Worm (Caenorhabditis elegans) whole organism, L4 larva: ENCODE measurements around the gene C18G1.9.

ENCODE experiments used
- D1046.2 ChIP-seq: fragments of 200-800 bp; sonication (Bioruptor generic); IDR thresholded peaks from 2 replicates; pipeline ENCODE4 v1.3.6; 2022; ENCODE audit warnings: missing genetic modification characterization, missing compliant biosample characterization
- F10B5.3 ChIP-seq: sonication (generic microtip); optimal IDR thresholded peaks from 2 replicates; lab custom pipeline; 2016; ENCODE audit warnings: mild to moderate bottlenecking, missing genetic modification characterization, missing compliant biosample characterization
- F26F4.8 ChIP-seq: fragments of 200-800 bp; sonication (Bioruptor generic); conservative IDR thresholded peaks from 2 replicates; pipeline ENCODE4 v1.3.6; 2022; ENCODE audit warnings: missing genetic modification characterization, missing compliant biosample characterization
- F44E2.7 ChIP-seq: fragments of 200-800 bp; sonication (Bioruptor generic); IDR thresholded peaks from 2 replicates; pipeline ENCODE4 v2.1.2; 2022; ENCODE audit warnings: missing genetic modification characterization, missing compliant biosample characterization
- R02D3.7 ChIP-seq: fragments of 150-350 bp; sonication (generic microtip); optimal IDR thresholded peaks from 3 replicates; lab custom pipeline; 2014; ENCODE audit warnings: missing biosample characterization, missing genetic modification characterization
- T26A8.4 ChIP-seq: fragments of 200-800 bp; sonication (Bioruptor generic); IDR thresholded peaks from 2 replicates; pipeline ENCODE4 v1.3.6; 2022; ENCODE audit warnings: missing genetic modification characterization, missing compliant biosample characterization
- Y5F2A.4 ChIP-seq: fragments of 200-800 bp; sonication (Bioruptor generic); optimal IDR thresholded peaks from 2 replicates; lab custom pipeline; 2018; ENCODE audit warnings: mild to moderate bottlenecking, missing genetic modification characterization, missing compliant biosample characterization
- ZK546.5 ChIP-seq, 2 experiments: sonication (generic microtip); optimal IDR thresholded peaks; 2 replicates each; lab custom pipeline; 2017; ENCODE audit warnings: missing biosample characterization in 2 of 2, missing genetic modification characterization in 2 of 2
- aha-1 ChIP-seq: fragments of 150-350 bp; peaks from one replicate; lab custom pipeline; 2014; ENCODE audit warnings: missing biosample characterization, missing genetic modification characterization
- ama-1 ChIP-seq: fragments of 150-350 bp; optimal IDR thresholded peaks from 2 replicates; lab custom pipeline; 2014; ENCODE audit warnings: inconsistent platforms, mixed read lengths
- ceh-28 ChIP-seq: fragments of 150-350 bp; optimal IDR thresholded peaks from 2 replicates; lab custom pipeline; 2014; ENCODE audit warnings: missing biosample characterization, missing genetic modification reagents, missing genetic modification characterization
- ceh-32 ChIP-seq: sonication (generic microtip); optimal IDR thresholded peaks from 2 replicates; lab custom pipeline; 2016; ENCODE audit warnings: mild to moderate bottlenecking, missing genetic modification characterization, missing compliant biosample characterization; ENCODE audit not compliant: poor library complexity
- ceh-82 ChIP-seq: sonication (generic microtip); optimal IDR thresholded peaks from 2 replicates; lab custom pipeline; 2017; ENCODE audit warnings: missing biosample characterization, missing genetic modification characterization
- ctbp-1 ChIP-seq: fragments of 200-800 bp; sonication (Bioruptor generic); IDR thresholded peaks from 2 replicates; pipeline ENCODE4 v1.3.6; 2022; ENCODE audit warnings: missing genetic modification reagents, missing genetic modification characterization, missing compliant biosample characterization
- daf-12 ChIP-seq: fragments of 150-350 bp; optimal IDR thresholded peaks from 2 replicates; lab custom pipeline; 2014; ENCODE audit warnings: missing biosample characterization, missing genetic modification reagents, missing genetic modification characterization
- daf-19 ChIP-seq: fragments of 200-800 bp; sonication (Bioruptor generic); conservative IDR thresholded peaks from 2 replicates; pipeline ENCODE4 v1.3.6; 2022; ENCODE audit warnings: missing genetic modification characterization, missing compliant biosample characterization
- dmd-9 ChIP-seq: fragments of 200-800 bp; sonication (Bioruptor generic); IDR thresholded peaks from 2 replicates; pipeline ENCODE4 v1.3.6; 2022; ENCODE audit warnings: missing genetic modification reagents, missing genetic modification characterization, missing compliant biosample characterization
- dpl-1 ChIP-seq: fragments of 150-350 bp; optimal IDR thresholded peaks from 2 replicates; lab custom pipeline; 2014; ENCODE audit warnings: missing biosample characterization, missing genetic modification reagents, missing genetic modification characterization
- duxl-1 ChIP-seq: sonication (generic microtip); optimal IDR thresholded peaks from 2 replicates; lab custom pipeline; 2016; ENCODE audit warnings: mild to moderate bottlenecking, missing genetic modification characterization, moderate library complexity, missing compliant biosample characterization; ENCODE audit not compliant: poor library complexity
- dve-1 ChIP-seq: sonication (generic microtip); optimal IDR thresholded peaks from 2 replicates; lab custom pipeline; 2017; ENCODE audit warnings: antibody characterized with exemption, mild to moderate bottlenecking, missing genetic modification characterization, missing compliant biosample characterization; ENCODE audit not compliant: insufficient read depth
- egl-27 ChIP-seq: sonication (generic microtip); optimal IDR thresholded peaks from 3 replicates; lab custom pipeline; 2017; ENCODE audit warnings: missing biosample characterization, missing genetic modification reagents, missing genetic modification characterization
- gei-8 ChIP-seq: fragments of 200-800 bp; sonication (Bioruptor generic); optimal IDR thresholded peaks from 2 replicates; lab custom pipeline; 2018; ENCODE audit warnings: mild to moderate bottlenecking, missing genetic modification characterization, missing compliant biosample characterization
- hmg-1.1 ChIP-seq: fragments of 200-800 bp; sonication (Bioruptor generic); IDR thresholded peaks from 2 replicates; pipeline ENCODE4 v1.3.6; 2022; ENCODE audit warnings: missing genetic modification reagents, missing genetic modification characterization, missing compliant biosample characterization
- lin-1 ChIP-seq: fragments of 200-800 bp; sonication (Bioruptor generic); IDR thresholded peaks from 2 replicates; pipeline ENCODE4 v1.3.6; 2022; ENCODE audit warnings: missing genetic modification reagents, missing genetic modification characterization, missing compliant biosample characterization
- lin-13 ChIP-seq: fragments of 150-350 bp; optimal IDR thresholded peaks from 2 replicates; lab custom pipeline; 2014; ENCODE audit warnings: missing biosample characterization, missing genetic modification reagents, missing genetic modification characterization
- lin-15B ChIP-seq: fragments of 150-350 bp; sonication (generic microtip); optimal IDR thresholded peaks from 3 replicates; lab custom pipeline; 2014; ENCODE audit warnings: missing biosample characterization, missing genetic modification characterization
- lin-39 ChIP-seq: fragments of 150-350 bp; optimal IDR thresholded peaks from 2 replicates; lab custom pipeline; 2014; ENCODE audit warnings: missing biosample characterization, missing genetic modification reagents, missing genetic modification characterization
- lsy-2 ChIP-seq, 2 experiments: fragments of 150-350 bp in 1 of 2; sonication (generic microtip) in 1 of 2; optimal IDR thresholded peaks; 2 replicates each; lab custom pipeline; 2014 to 2017; ENCODE audit warnings: missing biosample characterization in 2 of 2, missing genetic modification characterization in 2 of 2
- madf-5 ChIP-seq, 2 experiments: fragments of 200-800 bp; sonication (Bioruptor generic); IDR thresholded peaks; 2 replicates each; pipeline ENCODE4 v1.3.6; 2022; ENCODE audit warnings: missing compliant biosample characterization in 2 of 2, missing genetic modification characterization in 2 of 2
- madf-9 ChIP-seq: fragments of 200-800 bp; sonication (Bioruptor generic); conservative IDR thresholded peaks from 2 replicates; pipeline ENCODE4 v1.3.6; 2022; ENCODE audit warnings: missing genetic modification reagents, missing genetic modification characterization, missing compliant biosample characterization
- mdl-1 ChIP-seq, 2 experiments: fragments of 150-350 bp in 1 of 2; sonication (generic microtip) in 1 of 2; optimal IDR thresholded peaks; 2 replicates each; lab custom pipeline; 2014 to 2017; ENCODE audit warnings: missing biosample characterization in 2 of 2, missing genetic modification characterization in 2 of 2
- mdt-29 ChIP-seq: fragments of 200-800 bp; sonication (Bioruptor generic); IDR thresholded peaks from 2 replicates; pipeline ENCODE4 v1.3.6; 2022; ENCODE audit warnings: missing genetic modification reagents, missing genetic modification characterization, missing compliant biosample characterization
- mep-1 ChIP-seq: fragments of 150-350 bp; sonication (generic microtip); optimal IDR thresholded peaks from 3 replicates; lab custom pipeline; 2014; ENCODE audit warnings: missing biosample characterization, missing genetic modification characterization
- nhr-10 ChIP-seq: fragments of 150-350 bp; optimal IDR thresholded peaks from 2 replicates; lab custom pipeline; 2014; ENCODE audit warnings: missing biosample characterization, missing genetic modification characterization
- nhr-102 ChIP-seq: sonication (generic microtip); optimal IDR thresholded peaks from 2 replicates; lab custom pipeline; 2016; ENCODE audit warnings: mild to moderate bottlenecking, missing genetic modification characterization, moderate library complexity, missing compliant biosample characterization
- nhr-11 ChIP-seq: fragments of 150-350 bp; optimal IDR thresholded peaks from 2 replicates; lab custom pipeline; 2014; ENCODE audit warnings: missing biosample characterization, missing genetic modification characterization
- nhr-237 ChIP-seq: sonication (generic microtip); optimal IDR thresholded peaks from 2 replicates; lab custom pipeline; 2017; ENCODE audit warnings: missing biosample characterization, missing genetic modification characterization
- nhr-25 ChIP-seq: sonication (generic microtip); optimal IDR thresholded peaks from 2 replicates; lab custom pipeline; 2017; ENCODE audit warnings: missing genetic modification characterization, mild to moderate bottlenecking, missing compliant biosample characterization, antibody characterized with exemption, moderate library complexity, borderline replicate concordance; ENCODE audit not compliant: insufficient read depth
- nhr-28 ChIP-seq: fragments of 150-350 bp; optimal IDR thresholded peaks from 2 replicates; lab custom pipeline; 2014; ENCODE audit warnings: missing biosample characterization, missing genetic modification characterization
- nhr-48 ChIP-seq: sonication (generic microtip); optimal IDR thresholded peaks from 2 replicates; lab custom pipeline; 2016; ENCODE audit warnings: mild to moderate bottlenecking, missing genetic modification characterization, missing compliant biosample characterization
- nhr-76 ChIP-seq: fragments of 150-350 bp; optimal IDR thresholded peaks from 2 replicates; lab custom pipeline; 2014; ENCODE audit warnings: missing biosample characterization, missing genetic modification characterization
- nhr-77 ChIP-seq: fragments of 150-350 bp; optimal IDR thresholded peaks from 2 replicates; lab custom pipeline; 2014; ENCODE audit warnings: missing biosample characterization, missing genetic modification characterization
- sdz-12 ChIP-seq: fragments of 200-800 bp; sonication (Bioruptor generic); optimal IDR thresholded peaks from 2 replicates; lab custom pipeline; 2018; ENCODE audit warnings: mild to moderate bottlenecking, missing genetic modification characterization, missing compliant biosample characterization
- snpc-4 ChIP-seq: fragments of 150-350 bp; optimal IDR thresholded peaks from 2 replicates; lab custom pipeline; 2014; ENCODE audit warnings: missing biosample characterization, missing genetic modification characterization
- spr-3 ChIP-seq: fragments of 200-800 bp; sonication (Bioruptor generic); optimal IDR thresholded peaks from 2 replicates; lab custom pipeline; 2018; ENCODE audit warnings: mild to moderate bottlenecking, missing genetic modification characterization, missing compliant biosample characterization
- unc-130 ChIP-seq: sonication (generic microtip); optimal IDR thresholded peaks from 2 replicates; lab custom pipeline; 2016; ENCODE audit warnings: missing genetic modification reagents, missing genetic modification characterization, missing compliant biosample characterization
- unc-62 ChIP-seq, 3 experiments: fragments of 150-350 bp in 1 of 3; sonication (generic microtip); optimal IDR thresholded peaks in 2 of 3; peaks in 1 of 3; 1 replicate in 1 of 3; 2 replicates in 2 of 3; lab custom pipeline; 2014 to 2017; ENCODE audit warnings: missing biosample characterization in 3 of 3, missing genetic modification characterization in 3 of 3, missing genetic modification reagents in 3 of 3, missing genotype in 1 of 3
- vab-7 ChIP-seq: fragments of 200-800 bp; sonication (Bioruptor generic); IDR thresholded peaks from 2 replicates; pipeline ENCODE4 v1.3.6; 2022; ENCODE audit warnings: missing genetic modification reagents, missing genetic modification characterization, missing compliant biosample characterization
- zfp-3 ChIP-seq: fragments of 200-800 bp; sonication (Bioruptor generic); conservative IDR thresholded peaks from 2 replicates; pipeline ENCODE4 v1.3.6; 2022; ENCODE audit warnings: missing genetic modification reagents, missing genetic modification characterization, missing compliant biosample characterization
- ztf-11 ChIP-seq: fragments of 150-350 bp; optimal IDR thresholded peaks from 2 replicates; lab custom pipeline; 2014; ENCODE audit warnings: missing biosample characterization, missing genetic modification characterization

C18G1.9 gene

DNA sequence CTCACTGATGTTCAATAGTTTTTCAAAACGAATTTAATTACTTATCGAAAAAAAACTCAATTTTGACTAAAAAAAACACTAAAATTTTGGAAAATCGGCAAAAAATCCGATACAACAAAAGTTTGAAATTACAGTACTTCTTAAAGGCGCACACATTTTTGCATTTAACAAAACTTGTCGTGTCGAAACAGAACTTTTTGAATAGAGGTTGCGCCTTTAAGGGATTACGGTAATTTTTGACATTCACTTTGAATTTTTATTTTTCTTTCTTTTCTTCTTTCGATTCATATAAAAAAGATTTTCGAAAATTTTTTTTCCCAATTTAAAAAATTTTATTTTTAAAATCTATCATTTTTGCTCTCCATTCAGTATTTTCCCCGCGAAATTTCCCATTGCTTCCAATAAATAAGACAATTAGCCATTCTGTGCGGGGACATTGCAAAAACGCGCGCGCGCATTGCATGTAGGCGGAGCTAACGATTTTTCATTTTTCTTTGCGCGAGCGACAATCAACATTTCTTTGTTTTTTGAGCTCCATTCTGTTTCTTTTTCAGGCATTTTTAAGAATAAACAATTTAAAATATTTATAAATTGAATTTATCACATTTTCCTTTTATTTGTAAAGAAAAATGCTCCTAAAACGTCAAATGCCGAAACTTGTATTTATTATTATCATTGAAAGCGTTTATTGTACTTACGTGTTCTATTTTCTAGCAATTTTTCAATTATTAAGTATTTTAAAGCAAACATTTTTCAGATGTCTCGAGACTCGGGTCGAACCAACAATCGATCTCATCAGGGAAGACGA lies 38.2 kb downstream of the C18G1.9 start, which contains the start of gene F39G3.3 (continued):
- TF ChIP-seq duxl-1 (tag; lab: Kevin White, UChicago) (peak; percentile 58), D1046.2 (GFP tag; lab: Robert Waterston, UW) (no peak), unc-62 (GFP tag; optimal IDR thresholded peaks at IDR 0.05 in 1 of 2; lab: Kevin White, UChicago) (no peak), unc-62 (tag; optimal IDR thresholded peaks at IDR 0.05; lab: Kevin White, UChicago) (no peak), F26F4.8 (GFP tag; lab: Robert Waterston, UW) (no peak), nhr-11 (no peak), nhr-28 (peak; percentile 47), lin-13 (no peak), dve-1 (tag; lab: Kevin White, UChicago) (peak; percentile 45), Y5F2A.4 (GFP tag; lab: Kevin White, UChicago) (no peak), T26A8.4 (no peak), daf-12 (tag; lab: Kevin White, UChicago) (no peak), ama-1 (lab: Kevin White, UChicago) (no peak), unc-130 (GFP tag; lab: Kevin White, UChicago) (peak; percentile 68), nhr-10 (tag; lab: Kevin White, UChicago) (no peak), mdl-1 (tag; optimal IDR thresholded peaks at IDR 0.05; lab: Kevin White, UChicago) (no peak), lin-15B (tag; lab: Kevin White, UChicago) (no peak), daf-19 (no peak), mep-1 (tag; lab: Kevin White, UChicago) (peak; percentile 81), ztf-11 (tag; lab: Kevin White, UChicago) (no peak), ceh-82 (tag; lab: Kevin White, UChicago) (no peak), zfp-3 (no peak), vab-7 (peak; percentile 48; the same call in 1 of the 2 replicates), nhr-102 (peak; percentile 40), egl-27 (no peak), F44E2.7 (GFP tag; lab: Robert Waterston, UW) (no peak), lin-1 (GFP tag; lab: Robert Waterston, UW) (no peak), ceh-32 (tag; lab: Kevin White, UChicago) (no peak), dmd-9 (no peak), ZK546.5 (tag; optimal IDR thresholded peaks at IDR 0.05; lab: Kevin White, UChicago) (no peak), mdt-29 (GFP tag; lab: Robert Waterston, UW) (no peak), nhr-76 (tag; lab: Kevin White, UChicago) (no peak), R02D3.7 (tag; lab: Kevin White, UChicago) (no peak), gei-8 (no peak), lin-39 (tag; lab: Kevin White, UChicago) (no peak), spr-3 (GFP tag; lab: Kevin White, UChicago) (no peak), dpl-1 (GFP tag; lab: Kevin White, UChicago) (peak; percentile 30), nhr-77 (tag; lab: Kevin White, UChicago) (no peak), lsy-2 (tag; optimal IDR thresholded peaks at IDR 0.05; lab: Kevin White, UChicago) (peak in 1 of 2 experiments; percentile 55), madf-9 (no peak), nhr-48 (tag; lab: Kevin White, UChicago) (no peak), ceh-28 (tag; lab: Kevin White, UChicago) (no peak), F10B5.3 (tag; lab: Kevin White, UChicago) (no peak), hmg-1.1 (GFP tag; lab: Robert Waterston, UW) (peak; percentile 81), aha-1 (tag; lab: Kevin White, UChicago) (peak; percentile 82), nhr-237 (no peak), snpc-4 (no peak), nhr-25 (tag; lab: Kevin White, UChicago) (no peak), madf-5 (GFP tag; IDR thresholded peaks at IDR 0.05; lab: Robert Waterston, UW) (0 out of 4 replicates have a peak, but pooled peaks of 1 of the 2 experiments have one; percentile 21), ctbp-1 (no peak), sdz-12 (GFP tag; lab: Kevin White, UChicago) (no peak)
